Worm (Caenorhabditis elegans): Measurements from ENCODE around the gene F55E10.2.

The F55E10.2 gene

DNA sequence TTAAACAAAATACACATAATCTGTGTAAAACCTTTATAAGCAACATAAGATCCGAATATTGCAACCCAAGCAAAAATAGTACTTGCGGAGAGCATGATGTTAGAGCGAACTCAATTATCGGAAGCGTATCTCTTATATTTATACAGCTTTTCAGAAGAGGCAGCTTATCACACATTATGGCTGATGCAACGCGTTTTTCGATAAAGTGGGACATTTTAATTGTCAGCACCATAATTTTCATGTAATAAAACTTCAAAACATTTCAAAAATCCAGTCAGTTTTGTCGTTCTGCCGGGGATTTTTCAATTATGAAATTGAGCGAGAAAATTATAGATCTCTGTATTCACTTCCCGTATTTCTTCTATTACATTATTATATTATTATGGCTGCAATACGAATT is 5.8 kb downstream of the F55E10.2 start, which contains the start of gene drd-5:
TSS of gene drd-5 (minus strand) at position 101 of the 400 bp plus-strand sequence.
- TF ChIP-seq tra-4 (tag; optimal IDR thresholded peaks at IDR 0.05) (no peak), ceh-13 (GFP tag; optimal IDR thresholded peaks at IDR 0.05) (no peak), aly-1 (tag; optimal IDR thresholded peaks at IDR 0.05) (no peak), hmbx-1 (tag; optimal IDR thresholded peaks at IDR 0.05) (no peak), tbx-37 (GFP tag; conservative IDR thresholded peaks at IDR 0.05) (no peak), hnd-1 (tag; optimal IDR thresholded peaks at IDR 0.05) (no peak), F13C5.2 (tag; optimal IDR thresholded peaks at IDR 0.05) (no peak), scrt-1 (GFP tag; IDR thresholded peaks at IDR 0.05) (no peak), tbx-11 (GFP tag; IDR thresholded peaks at IDR 0.05) (no peak), B0310.2 (tag; optimal IDR thresholded peaks at IDR 0.05) (no peak), ets-7 (tag; optimal IDR thresholded peaks at IDR 0.05) (no peak), hmg-4 (GFP tag; optimal IDR thresholded peaks at IDR 0.05) (no peak)

DNA sequence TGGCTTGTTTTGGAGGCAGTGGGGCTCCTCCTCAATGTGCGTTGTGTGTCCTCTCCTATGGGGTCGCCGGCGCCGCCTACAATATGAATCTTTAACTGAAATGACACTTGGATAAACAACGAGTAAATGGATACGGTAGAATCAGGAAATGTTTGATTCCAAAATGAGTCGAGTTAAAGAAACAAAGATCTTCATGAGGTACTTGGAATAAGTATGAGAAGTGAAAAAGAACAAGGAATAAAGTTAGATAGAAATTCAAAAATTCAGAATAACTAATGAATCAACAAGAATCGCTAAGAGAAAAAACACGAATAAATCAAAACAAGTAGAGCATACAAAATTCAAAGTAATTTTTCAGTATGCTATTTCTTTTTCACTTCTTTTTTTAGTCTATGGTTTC is 10.5 kb downstream of the F55E10.2 start, which contains the start of gene npr-28:
TSS of gene npr-28 (minus strand) at position 101 of the 400 bp plus-strand sequence.
- TF ChIP-seq aly-1 (tag; optimal IDR thresholded peaks at IDR 0.05) (no peak), ets-7 (tag; optimal IDR thresholded peaks at IDR 0.05) (no peak), hnd-1 (tag; optimal IDR thresholded peaks at IDR 0.05) (no peak), ceh-36 (tag; optimal IDR thresholded peaks at IDR 0.05) (no peak), tbx-11 (GFP tag; IDR thresholded peaks at IDR 0.05) (no peak), ama-1 (optimal IDR thresholded peaks at IDR 0.05) (no peak), hmbx-1 (tag; optimal IDR thresholded peaks at IDR 0.05) (no peak), B0310.2 (tag; optimal IDR thresholded peaks at IDR 0.05) (no peak), hmg-4 (GFP tag; optimal IDR thresholded peaks at IDR 0.05) (no peak), tra-4 (tag; optimal IDR thresholded peaks at IDR 0.05) (no peak), F13C5.2 (tag; optimal IDR thresholded peaks at IDR 0.05) (no peak), flt-1 (GFP tag; IDR thresholded peaks at IDR 0.05) (no peak), pes-1 (GFP tag; IDR thresholded peaks at IDR 0.05) (no peak), tbx-37 (GFP tag; conservative IDR thresholded peaks at IDR 0.05) (no peak), ceh-13 (GFP tag; optimal IDR thresholded peaks at IDR 0.05) (no peak), scrt-1 (GFP tag; IDR thresholded peaks at IDR 0.05) (no peak)

DNA sequence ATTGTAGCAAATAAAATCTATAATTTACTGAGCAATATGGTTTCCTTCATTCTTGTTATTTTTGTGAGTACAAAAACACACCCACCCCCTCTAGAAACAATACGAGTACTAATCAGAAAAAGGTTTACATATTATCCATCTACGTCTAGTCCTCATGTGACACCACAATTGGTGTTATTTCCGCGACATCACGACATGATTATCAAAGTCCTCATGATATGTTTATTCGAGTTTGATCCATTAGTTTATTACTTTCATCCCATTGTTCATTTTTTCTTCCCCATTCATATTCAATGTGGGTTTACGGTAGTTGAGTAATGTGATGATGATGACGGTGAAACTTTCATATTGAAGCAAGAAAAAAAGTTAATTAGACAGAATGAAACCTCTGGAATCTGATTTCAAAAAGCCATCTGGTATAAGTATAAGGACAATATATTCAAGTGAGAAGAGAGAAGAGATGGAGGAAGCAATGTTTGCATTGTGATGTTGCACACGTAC is 13.8 kb downstream of the F55E10.2 start:
- TF ChIP-seq ceh-13 (GFP tag; optimal IDR thresholded peaks at IDR 0.05): no peak
- no peak for TF ChIP-seq hmg-4 (GFP tag; optimal IDR thresholded peaks at IDR 0.05)

DNA sequence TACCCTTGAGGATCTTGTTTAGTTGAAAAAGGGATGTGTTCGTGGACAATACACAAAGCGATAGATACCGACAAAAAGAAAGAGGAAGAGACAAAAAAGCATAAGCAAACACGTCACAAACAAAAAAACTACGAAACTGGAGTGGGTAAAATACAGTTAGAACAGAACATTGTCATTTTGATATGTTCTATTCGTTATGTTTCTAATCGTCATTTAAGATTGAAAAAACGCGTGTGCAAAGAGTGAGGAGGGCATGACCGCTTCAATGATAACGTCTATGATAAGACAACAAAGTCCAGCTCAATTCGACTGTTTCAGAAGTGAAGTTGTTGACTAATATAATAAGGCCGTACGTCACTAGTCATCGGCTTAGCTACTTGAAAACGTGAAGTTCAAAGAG is 14.9 kb downstream of the F55E10.2 start:
- no peak for TF ChIP-seq ceh-13 (GFP tag; optimal IDR thresholded peaks at IDR 0.05)

DNA sequence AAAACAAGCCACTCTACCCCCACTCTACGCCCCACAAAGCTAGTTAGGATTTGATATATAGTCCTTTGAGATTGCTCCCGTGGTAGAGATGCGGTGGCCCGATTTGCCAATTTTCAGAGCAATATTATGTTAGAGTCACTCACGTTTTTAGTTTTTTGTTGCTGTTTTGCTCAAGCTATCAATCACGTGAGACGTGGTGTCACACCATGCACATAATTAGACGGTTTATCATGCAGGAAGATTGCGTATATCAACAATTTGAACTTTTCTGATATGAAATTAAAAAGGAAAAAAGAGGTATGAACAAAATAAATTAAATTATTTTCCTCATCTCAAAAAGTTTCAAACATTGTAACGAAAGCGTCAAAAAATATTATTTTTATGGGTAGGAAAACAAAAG is 15.8 kb downstream of the F55E10.2 start:
- TF ChIP-seq pes-1 (GFP tag; IDR thresholded peaks at IDR 0.05): no peak
- no peak for TF ChIP-seq ama-1 (optimal IDR thresholded peaks at IDR 0.05)
- no peak for TF ChIP-seq hmbx-1 (tag; optimal IDR thresholded peaks at IDR 0.05)
- TF ChIP-seq tbx-37 (GFP tag; conservative IDR thresholded peaks at IDR 0.05): no peak
- TF ChIP-seq tbx-11 (GFP tag; IDR thresholded peaks at IDR 0.05): no peak
- no peak for TF ChIP-seq ets-7 (tag; optimal IDR thresholded peaks at IDR 0.05)
- no peak for TF ChIP-seq scrt-1 (GFP tag; IDR thresholded peaks at IDR 0.05)
- TF ChIP-seq ceh-36 (tag; optimal IDR thresholded peaks at IDR 0.05): no peak
- no peak for TF ChIP-seq hmg-4 (GFP tag; optimal IDR thresholded peaks at IDR 0.05)
- TF ChIP-seq sea-1 (GFP tag; conservative IDR thresholded peaks at IDR 0.05): no peak
- TF ChIP-seq flt-1 (GFP tag; IDR thresholded peaks at IDR 0.05): no peak
- no peak for TF ChIP-seq aly-1 (tag; optimal IDR thresholded peaks at IDR 0.05)
- TF ChIP-seq hnd-1 (tag; optimal IDR thresholded peaks at IDR 0.05): no peak
- no peak for TF ChIP-seq tra-4 (tag; optimal IDR thresholded peaks at IDR 0.05)
- TF ChIP-seq F13C5.2 (tag; optimal IDR thresholded peaks at IDR 0.05): no peak
- TF ChIP-seq ceh-13 (GFP tag; optimal IDR thresholded peaks at IDR 0.05): no peak
- no peak for TF ChIP-seq B0310.2 (tag; optimal IDR thresholded peaks at IDR 0.05)

DNA sequence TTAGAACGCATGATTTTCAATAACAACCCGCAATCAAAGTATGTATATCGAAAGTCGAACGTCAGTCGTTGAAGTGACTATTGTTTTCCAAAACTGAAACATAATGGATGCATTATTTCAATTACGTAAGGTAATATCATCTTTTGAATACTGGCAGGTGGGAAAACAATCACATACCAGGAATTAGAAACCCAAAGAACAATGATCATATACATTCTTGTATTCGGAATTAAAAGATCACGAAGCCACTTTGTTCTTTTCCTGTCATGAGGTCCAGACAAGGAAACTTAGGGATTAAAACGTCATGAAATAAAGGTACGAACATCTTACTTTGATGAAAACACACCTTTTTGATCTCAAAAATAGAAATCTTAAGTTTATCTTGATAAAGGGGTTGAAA is 21.9 kb downstream of the F55E10.2 start:
- TF ChIP-seq B0310.2 (tag; optimal IDR thresholded peaks at IDR 0.05) (no peak), hmbx-1 (tag; optimal IDR thresholded peaks at IDR 0.05) (no peak), tra-4 (tag; optimal IDR thresholded peaks at IDR 0.05) (no peak), F13C5.2 (tag; optimal IDR thresholded peaks at IDR 0.05) (no peak), hnd-1 (tag; optimal IDR thresholded peaks at IDR 0.05) (no peak), tbx-11 (GFP tag; IDR thresholded peaks at IDR 0.05) (no peak), flt-1 (GFP tag; IDR thresholded peaks at IDR 0.05) (no peak)

- TF ChIP-seq tra-4 (tag; optimal IDR thresholded peaks at IDR 0.05) (no peak), flt-1 (GFP tag; IDR thresholded peaks at IDR 0.05) (no peak), hmg-4 (GFP tag; optimal IDR thresholded peaks at IDR 0.05) (no peak), pes-1 (GFP tag; IDR thresholded peaks at IDR 0.05) (no peak), ets-7 (tag; optimal IDR thresholded peaks at IDR 0.05) (no peak), scrt-1 (GFP tag; IDR thresholded peaks at IDR 0.05) (no peak), ama-1 (optimal IDR thresholded peaks at IDR 0.05) (no peak), F13C5.2 (tag; optimal IDR thresholded peaks at IDR 0.05) (no peak), ceh-13 (GFP tag; optimal IDR thresholded peaks at IDR 0.05) (no peak), hnd-1 (tag; optimal IDR thresholded peaks at IDR 0.05) (no peak), ceh-36 (tag; optimal IDR thresholded peaks at IDR 0.05) (no peak), B0310.2 (tag; optimal IDR thresholded peaks at IDR 0.05) (no peak), tbx-11 (GFP tag; IDR thresholded peaks at IDR 0.05) (no peak), sea-1 (GFP tag; conservative IDR thresholded peaks at IDR 0.05) (no peak), tbx-37 (GFP tag; conservative IDR thresholded peaks at IDR 0.05) (no peak)
Measured at ce11 chrX:8367553-8367952, 27.1 kb downstream of the F55E10.2 start, which contains the start of gene F40B5.2. TSS of gene F40B5.2 (plus strand) at chrX:8367853.

DNA sequence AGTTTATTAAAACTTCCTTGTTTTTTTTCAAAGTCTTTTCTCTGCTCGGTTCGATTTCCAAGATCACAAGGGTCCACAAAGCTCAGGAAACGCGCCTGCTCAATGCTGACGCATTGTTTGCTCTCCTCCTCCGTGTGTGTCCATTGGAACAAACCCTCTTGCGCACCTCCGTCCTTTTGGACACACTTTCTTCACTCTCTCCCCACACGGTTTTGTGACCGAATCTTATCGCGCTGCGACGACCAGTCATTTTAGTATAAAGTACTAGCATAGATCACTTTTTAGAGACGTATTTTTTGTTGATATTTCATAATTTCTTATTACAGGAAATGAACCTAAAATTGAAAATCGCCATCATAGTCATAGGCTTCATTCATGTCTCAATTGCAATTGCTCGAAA is 27.7 kb downstream of the F55E10.2 start:
- TF ChIP-seq F13C5.2 (tag; optimal IDR thresholded peaks at IDR 0.05): peak; percentile 34
- peak; percentile 10; the same call in 1 of the 2 replicates for TF ChIP-seq flt-1 (GFP tag; IDR thresholded peaks at IDR 0.05)
- TF ChIP-seq ceh-36 (tag; optimal IDR thresholded peaks at IDR 0.05): no peak
- TF ChIP-seq pes-1 (GFP tag; IDR thresholded peaks at IDR 0.05): no peak
- peak; percentile 48 for TF ChIP-seq aly-1 (tag; optimal IDR thresholded peaks at IDR 0.05)
